Fruit fly (Drosophila melanogaster) whole organism, embryonic: ENCODE measurements around the gene amrt.

Experiments
- Aef1 ChIP-seq: fragments of 200-800 bp; sonication (Bioruptor generic); IDR thresholded peaks from 3 replicates; pipeline ENCODE4 v1.3.6; 2022; ENCODE audit warnings: missing biosample characterization, missing genetic modification characterization
- CG10543 ChIP-seq: fragments of 200-800 bp; sonication (Bioruptor generic); optimal IDR thresholded peaks from 3 replicates; lab custom pipeline; 2017; ENCODE audit warnings: missing biosample characterization, mild to moderate bottlenecking, missing genetic modification characterization, moderate library complexity
- CG11696 ChIP-seq: fragments of 200-800 bp; sonication (Bioruptor generic); IDR thresholded peaks from 2 replicates; pipeline ENCODE4 v1.3.6; 2022; ENCODE audit warnings: missing biosample characterization, missing genetic modification characterization
- CG12071 ChIP-seq: fragments of 200-800 bp; sonication (Bioruptor generic); optimal IDR thresholded peaks from 3 replicates; lab custom pipeline; 2018; ENCODE audit warnings: missing biosample characterization, mild to moderate bottlenecking, missing genetic modification characterization
- CG13424 ChIP-seq: fragments of 200-800 bp; sonication (Bioruptor generic); optimal IDR thresholded peaks from 2 replicates; lab custom pipeline; 2019; ENCODE audit warnings: missing biosample characterization, mild to moderate bottlenecking, missing genetic modification characterization, moderate library complexity
- CG15011 ChIP-seq: fragments of 200-800 bp; sonication (Bioruptor generic); optimal IDR thresholded peaks from 3 replicates; lab custom pipeline; 2018; ENCODE audit warnings: missing biosample characterization, mild to moderate bottlenecking, missing genetic modification characterization
- CG15073 ChIP-seq: fragments of 200-800 bp; sonication (Bioruptor generic); optimal IDR thresholded peaks from 2 replicates; lab custom pipeline; 2016; ENCODE audit warnings: missing biosample characterization, missing genetic modification characterization
- CG17328 ChIP-seq: fragments of 200-800 bp; sonication (Bioruptor generic); IDR thresholded peaks from 2 replicates; pipeline ENCODE4 v1.3.6; 2022; ENCODE audit warnings: missing biosample characterization, missing genetic modification characterization
- CG2120 ChIP-seq: fragments of 200-800 bp; sonication (Bioruptor generic); optimal IDR thresholded peaks from 3 replicates; lab custom pipeline; 2016; ENCODE audit warnings: missing biosample characterization, missing genetic modification characterization
- CG31224 ChIP-seq: fragments of 200-800 bp; sonication (Bioruptor generic); IDR thresholded peaks from 2 replicates; pipeline ENCODE4 v1.3.6; 2022; ENCODE audit warnings: missing biosample characterization, missing genetic modification characterization
- CG32532 ChIP-seq: fragments of 200-800 bp; sonication (Bioruptor generic); IDR thresholded peaks from 2 replicates; pipeline ENCODE4 v1.3.6; 2022; ENCODE audit warnings: missing biosample characterization, missing genetic modification characterization
- CG3407 ChIP-seq: fragments of 200-800 bp; sonication (Bioruptor generic); optimal IDR thresholded peaks from 2 replicates; lab custom pipeline; 2018; ENCODE audit warnings: missing biosample characterization, mild to moderate bottlenecking, missing genetic modification characterization
- CG34422 ChIP-seq: fragments of 200-800 bp; sonication (Bioruptor generic); IDR thresholded peaks from 3 replicates; pipeline ENCODE4 v1.3.6; 2022; ENCODE audit warnings: missing biosample characterization, missing genetic modification characterization
- CG4360 ChIP-seq: fragments of 200-800 bp; sonication (Bioruptor generic); IDR thresholded peaks from 2 replicates; pipeline ENCODE4 v1.3.6; 2022; ENCODE audit warnings: missing biosample characterization, missing genetic modification characterization
- CG6689 ChIP-seq: fragments of 200-800 bp; sonication (Bioruptor generic); IDR thresholded peaks from 2 replicates; pipeline ENCODE4 v1.3.6; 2022; ENCODE audit warnings: missing biosample characterization, missing genetic modification characterization
- CG6765 ChIP-seq: fragments of 200-800 bp; sonication (Bioruptor generic); optimal IDR thresholded peaks from 3 replicates; lab custom pipeline; 2017; ENCODE audit warnings: missing biosample characterization, mild to moderate bottlenecking, missing genetic modification characterization
- CG9215 ChIP-seq: fragments of 200-800 bp; sonication (Bioruptor generic); IDR thresholded peaks from 2 replicates; pipeline ENCODE4 v1.3.6; 2022; ENCODE audit warnings: missing biosample characterization, missing genetic modification characterization
- CG9876 ChIP-seq: fragments of 200-800 bp; sonication (Bioruptor generic); optimal IDR thresholded peaks from 2 replicates; lab custom pipeline; 2016; ENCODE audit warnings: missing biosample characterization, missing genetic modification characterization
- Chrac-16 ChIP-seq: fragments of 200-800 bp; sonication (Bioruptor generic); optimal IDR thresholded peaks from 3 replicates; lab custom pipeline; 2016; ENCODE audit warnings: missing biosample characterization, missing genetic modification characterization
- CkIIα-i1 ChIP-seq: fragments of 200-800 bp; sonication (Bioruptor generic); IDR thresholded peaks from 2 replicates; pipeline ENCODE4 v1.3.6; 2022; ENCODE audit warnings: missing biosample characterization, missing genetic modification characterization
- Dad ChIP-seq: fragments of 200-800 bp; sonication (Bioruptor generic); optimal IDR thresholded peaks from 3 replicates; lab custom pipeline; 2016; ENCODE audit warnings: missing biosample characterization, missing genetic modification characterization
- Dfd ChIP-seq, 2 experiments: fragments of >200 bp; optimal IDR thresholded peaks; 2 replicates each; lab custom pipeline; 2017; ENCODE audit warnings: missing biosample characterization in 2 of 2, missing genetic modification characterization in 2 of 2
- Drgx ChIP-seq: fragments of 200-800 bp; sonication (Bioruptor generic); IDR thresholded peaks from 2 replicates; pipeline ENCODE4 v1.3.6; 2022; ENCODE audit warnings: missing biosample characterization, missing genetic modification characterization
- H15 ChIP-seq: fragments of 200-800 bp; sonication (Bioruptor generic); IDR thresholded peaks from 3 replicates; pipeline ENCODE4 v1.3.6; 2022; ENCODE audit warnings: missing biosample characterization, missing genetic modification characterization
- Hsf ChIP-seq: fragments of 200-800 bp; sonication (Bioruptor generic); optimal IDR thresholded peaks from 3 replicates; lab custom pipeline; 2016; ENCODE audit warnings: missing biosample characterization, missing genetic modification characterization
- Jarid2 ChIP-seq: fragments of 200-800 bp; sonication (Bioruptor generic); optimal IDR thresholded peaks from 3 replicates; lab custom pipeline; 2017; ENCODE audit warnings: mild to moderate bottlenecking, missing biosample characterization, missing genetic modification reagents, missing genetic modification characterization
- Kr ChIP-seq: fragments of 200-800 bp; sonication (Bioruptor generic); optimal IDR thresholded peaks from 2 replicates; lab custom pipeline; 2017; ENCODE audit warnings: missing biosample characterization, mild to moderate bottlenecking, missing genetic modification characterization
- Meics ChIP-seq: fragments of 200-800 bp; sonication (Bioruptor generic); optimal IDR thresholded peaks from 2 replicates; lab custom pipeline; 2017; ENCODE audit warnings: missing biosample characterization, mild to moderate bottlenecking, missing genetic modification characterization
- NC2α ChIP-seq: fragments of 200-800 bp; sonication (Bioruptor generic); optimal IDR thresholded peaks from 2 replicates; lab custom pipeline; 2016; ENCODE audit warnings: missing biosample characterization, missing genetic modification characterization
- Poxn ChIP-seq: fragments of 200-800 bp; sonication (Bioruptor generic); IDR thresholded peaks from 2 replicates; pipeline ENCODE4 v1.3.6; 2022; ENCODE audit warnings: missing biosample characterization, missing genetic modification characterization
- Rfx ChIP-seq: fragments of 200-800 bp; sonication (Bioruptor generic); IDR thresholded peaks from 2 replicates; pipeline ENCODE4 v1.3.6; 2022; ENCODE audit warnings: missing biosample characterization, missing genetic modification characterization
- Trl ChIP-seq, 3 experiments: fragments of >200 bp in 2 of 3; fragments of 200-800 bp in 1 of 3; sonication (Bioruptor generic) in 1 of 3; optimal IDR thresholded peaks; 2 replicates in 1 of 3; 3 replicates in 2 of 3; lab custom pipeline; 2016 to 2017; ENCODE audit warnings: missing biosample characterization in 1 of 3, missing genetic modification characterization in 1 of 3
- az2 ChIP-seq: fragments of 200-800 bp; sonication (Bioruptor generic); optimal IDR thresholded peaks from 3 replicates; lab custom pipeline; 2016; ENCODE audit warnings: missing biosample characterization, missing genetic modification characterization
- bsh ChIP-seq, 2 experiments: fragments of 200-800 bp; sonication (Bioruptor generic); optimal IDR thresholded peaks; 2 replicates each; lab custom pipeline; 2017 to 2018; ENCODE audit warnings: mild to moderate bottlenecking in 2 of 2, missing biosample characterization in 2 of 2, missing genetic modification characterization in 2 of 2, moderate library complexity in 1 of 2
- corto ChIP-seq: fragments of 200-800 bp; sonication (Bioruptor generic); optimal IDR thresholded peaks from 2 replicates; lab custom pipeline; 2016; ENCODE audit warnings: missing biosample characterization, mild to moderate bottlenecking, missing genetic modification characterization, moderate library complexity
- cwo ChIP-seq: fragments of 200-800 bp; sonication (Bioruptor generic); optimal IDR thresholded peaks from 3 replicates; lab custom pipeline; 2017; ENCODE audit warnings: missing biosample characterization, missing genetic modification characterization, mild to moderate bottlenecking, moderate library complexity, missing genetic modification reagents
- dmrt99B ChIP-seq: fragments of 200-800 bp; sonication (Bioruptor generic); optimal IDR thresholded peaks from 2 replicates; lab custom pipeline; 2018; ENCODE audit warnings: missing biosample characterization, mild to moderate bottlenecking, missing genetic modification characterization, moderate library complexity
- dysf ChIP-seq: fragments of 200-800 bp; sonication (Bioruptor generic); IDR thresholded peaks from 3 replicates; pipeline ENCODE4 v1.3.6; 2022; ENCODE audit warnings: missing biosample characterization, missing genetic modification characterization
- en ChIP-seq: fragments of 200-800 bp; sonication (Bioruptor generic); optimal IDR thresholded peaks from 2 replicates; lab custom pipeline; 2016; ENCODE audit warnings: missing biosample characterization, missing genetic modification characterization
- grau ChIP-seq: fragments of 200-800 bp; optimal IDR thresholded peaks from 3 replicates; lab custom pipeline; 2019; ENCODE audit warnings: missing biosample characterization, mild to moderate bottlenecking, missing genetic modification characterization, moderate library complexity
- gro ChIP-seq: fragments of 200-800 bp; sonication (Bioruptor generic); optimal IDR thresholded peaks from 2 replicates; lab custom pipeline; 2016; ENCODE audit warnings: missing biosample characterization, missing genetic modification characterization
- ind ChIP-seq: fragments of 200-800 bp; sonication (Bioruptor generic); optimal IDR thresholded peaks from 3 replicates; lab custom pipeline; 2016; ENCODE audit warnings: missing biosample characterization, missing genetic modification characterization
- insv ChIP-seq, 2 experiments: fragments of 200-800 bp; sonication (Bioruptor generic); optimal IDR thresholded peaks; 3 replicates each; lab custom pipeline; 2016 to 2018; ENCODE audit warnings: missing biosample characterization in 2 of 2, missing genetic modification characterization in 2 of 2
- nom ChIP-seq: fragments of 200-800 bp; sonication (Bioruptor generic); optimal IDR thresholded peaks from 2 replicates; lab custom pipeline; 2017; ENCODE audit warnings: missing biosample characterization, missing genetic modification characterization, mild to moderate bottlenecking, moderate library complexity, missing genetic modification reagents
- org-1 ChIP-seq: fragments of 200-800 bp; sonication (Bioruptor generic); optimal IDR thresholded peaks from 2 replicates; lab custom pipeline; 2017; ENCODE audit warnings: missing biosample characterization, missing genetic modification characterization
- psq ChIP-seq: fragments of 200-800 bp; sonication (Bioruptor generic); optimal IDR thresholded peaks from 2 replicates; lab custom pipeline; 2017; ENCODE audit warnings: missing biosample characterization, missing genetic modification characterization
- rib ChIP-seq: fragments of 200-800 bp; sonication (Bioruptor generic); IDR thresholded peaks from 2 replicates; pipeline ENCODE4 v1.3.6; 2022; ENCODE audit warnings: missing biosample characterization, missing genetic modification characterization
- sqz ChIP-seq: fragments of 200-800 bp; sonication (Bioruptor generic); optimal IDR thresholded peaks from 3 replicates; lab custom pipeline; 2018; ENCODE audit warnings: missing biosample characterization, mild to moderate bottlenecking, missing genetic modification characterization
- tna ChIP-seq: fragments of 200-800 bp; sonication (Bioruptor generic); IDR thresholded peaks from 2 replicates; pipeline ENCODE4 v1.3.6; 2022; ENCODE audit warnings: missing biosample characterization, missing genetic modification characterization; ENCODE audit not compliant: partially characterized antibody
- twi ChIP-seq: fragments of 200-800 bp; optimal IDR thresholded peaks from 2 replicates; lab custom pipeline; 2019; ENCODE audit warnings: missing biosample characterization, mild to moderate bottlenecking, missing genetic modification characterization, moderate library complexity
- vnd ChIP-seq: fragments of 200-800 bp; sonication (Bioruptor generic); IDR thresholded peaks from 3 replicates; pipeline ENCODE4 v1.3.6; 2022; ENCODE audit warnings: missing biosample characterization, missing genetic modification characterization; ENCODE audit not compliant: partially characterized antibody

amrt gene

DNA sequence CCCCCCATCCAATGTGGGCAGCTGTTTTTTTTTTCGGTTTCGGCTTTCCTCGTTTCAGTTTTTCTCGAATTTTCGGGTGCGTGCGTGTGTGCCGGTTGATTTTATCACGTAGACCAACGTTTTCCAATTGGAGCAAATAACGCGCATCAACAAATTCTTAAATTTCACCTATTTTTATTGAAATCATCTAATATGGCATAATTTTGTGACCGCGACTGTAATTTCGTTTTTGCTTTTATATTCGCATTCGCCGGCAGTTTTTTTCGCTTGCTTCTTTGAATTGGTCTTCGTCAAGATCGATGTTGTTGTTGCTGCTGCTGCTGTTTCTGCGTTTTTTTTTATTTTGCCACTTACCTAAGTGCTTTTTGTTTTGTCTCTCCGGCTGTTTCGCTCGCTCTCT, 27.8 kb upstream of the amrt start:
- no peak for TF ChIP-seq vnd
- peak; percentile 64 for TF ChIP-seq CG15073 (GFP tag; lab: Kevin White, UChicago)
- peak; percentile 8; the same call in 1 of the 3 replicates for TF ChIP-seq dysf (GFP tag; lab: Robert Waterston, UW)
- peak; percentile 40 for TF ChIP-seq CG6765 (GFP tag; lab: Kevin White, UChicago)
- TF ChIP-seq Dad: no peak
- no peak for TF ChIP-seq CG17328 (GFP tag; lab: Robert Waterston, UW)
- peak; percentile 9 for TF ChIP-seq Hsf (GFP tag; lab: Kevin White, UChicago)
- TF ChIP-seq rib (GFP tag; lab: Robert Waterston, UW): 0 out of 2 replicates have a peak, but pooled peaks have one; percentile 28
- TF ChIP-seq CG2120 (GFP tag; lab: Kevin White, UChicago): peak; percentile 5
- no peak for TF ChIP-seq tna (GFP tag; lab: Robert Waterston, UW)
- no peak for TF ChIP-seq CG9876 (GFP tag; lab: Kevin White, UChicago)
- no peak for TF ChIP-seq CG31224 (GFP tag; lab: Robert Waterston, UW)
- no peak for TF ChIP-seq Poxn (GFP tag; lab: Robert Waterston, UW)
- peak; percentile 63 for TF ChIP-seq sqz (GFP tag; lab: Kevin White, UChicago)
- TF ChIP-seq dmrt99B: no peak
- peak; percentile 77 for TF ChIP-seq CG11696 (GFP tag; lab: Robert Waterston, UW)
- TF ChIP-seq H15: no peak
- peak; percentile 28; the same call in 1 of the 2 replicates for TF ChIP-seq Rfx (GFP tag; lab: Robert Waterston, UW)
- TF ChIP-seq Kr (GFP tag; lab: Kevin White, UChicago): no peak
- peak; percentile 51; the same call in 1 of the 3 replicates for TF ChIP-seq CG34422 (GFP tag; lab: Robert Waterston, UW)
- peak in 1 of 2 experiments; percentile 69 for TF ChIP-seq insv (GFP tag; optimal IDR thresholded peaks at IDR 0.05; lab: Kevin White, UChicago)
- no peak for TF ChIP-seq cwo
- TF ChIP-seq CG13424 (tag; lab: Kevin White, UChicago): no peak
- no peak for TF ChIP-seq Jarid2 (GFP tag; lab: Kevin White, UChicago)
- TF ChIP-seq Trl (optimal IDR thresholded peaks at IDR 0.05; lab: Kevin White, UChicago): peak in 1 of 2 experiments; percentile 9
- TF ChIP-seq Trl (GFP tag; optimal IDR thresholded peaks at IDR 0.05; lab: Kevin White, UChicago): no peak
- no peak for TF ChIP-seq CG15011 (GFP tag; lab: Kevin White, UChicago)
- TF ChIP-seq CG12071 (GFP tag; lab: Kevin White, UChicago): no peak
- TF ChIP-seq twi (tag; lab: Kevin White, UChicago): no peak
- TF ChIP-seq NC2α: no peak
- peak; percentile 60 for TF ChIP-seq Drgx (GFP tag; lab: Robert Waterston, UW)
- TF ChIP-seq en (GFP tag; lab: Kevin White, UChicago): no peak
- no peak for TF ChIP-seq org-1 (GFP tag; lab: Kevin White, UChicago)
- TF ChIP-seq CG10543 (GFP tag; lab: Kevin White, UChicago): no peak
- TF ChIP-seq CG6689: no peak
- TF ChIP-seq nom: peak; percentile 68
- no peak for TF ChIP-seq Aef1 (GFP tag; lab: Robert Waterston, UW)
- no peak for TF ChIP-seq Chrac-16 (GFP tag; lab: Kevin White, UChicago)
- TF ChIP-seq gro (GFP tag; lab: Kevin White, UChicago): no peak
- TF ChIP-seq CkIIα-i1 (GFP tag; lab: Robert Waterston, UW): no peak
- no peak for TF ChIP-seq az2 (GFP tag; lab: Kevin White, UChicago)
- no peak for TF ChIP-seq ind
- peak; percentile 29; the same call in 1 of the 2 replicates for TF ChIP-seq CG32532 (GFP tag; lab: Robert Waterston, UW)
- TF ChIP-seq grau (tag; lab: Kevin White, UChicago): no peak
- peak; percentile 50 for TF ChIP-seq psq (GFP tag; lab: Kevin White, UChicago)
- peak; percentile 61 for TF ChIP-seq CG4360 (GFP tag; lab: Robert Waterston, UW)
- no peak for TF ChIP-seq CG3407 (GFP tag; lab: Kevin White, UChicago)
- peak; percentile 19 for TF ChIP-seq corto (GFP tag; lab: Kevin White, UChicago)
- peak; percentile 12 for TF ChIP-seq Meics (GFP tag; lab: Kevin White, UChicago)
- TF ChIP-seq CG9215 (GFP tag; lab: Robert Waterston, UW): no peak
- TF ChIP-seq bsh (GFP tag; optimal IDR thresholded peaks at IDR 0.05; lab: Kevin White, UChicago): peak in 1 of 2 experiments; percentile 92
- no peak for TF ChIP-seq Dfd (GFP tag; optimal IDR thresholded peaks at IDR 0.05; lab: Kevin White, UChicago)
